Worm (Caenorhabditis elegans): ENCODE results near the gene B0353.1.

- TF ChIP-seq klf-2 (GFP tag; conservative IDR thresholded peaks at IDR 0.05) (no peak), ztf-23 (GFP tag; IDR thresholded peaks at IDR 0.05) (no peak), med-1 (GFP tag; optimal IDR thresholded peaks at IDR 0.05; ENCODE audit: insufficient read depth) (no peak), ztf-29 (GFP tag; IDR thresholded peaks at IDR 0.05) (no peak)
These were observed 13.1 kb downstream of the B0353.1 start for ce11 chrIII:568815-569214.
